Worm (Caenorhabditis elegans) whole organism, L1 larva: ENCODE measurements around the gene Y48C3A.18.

Experiments used
- C04F5.9 ChIP-seq: sonication (generic microtip); optimal IDR thresholded peaks from 2 replicates; lab custom pipeline; 2016; ENCODE audit warnings: missing genetic modification characterization, missing compliant biosample characterization
- C16A3.4 ChIP-seq: fragments of 150-350 bp; optimal IDR thresholded peaks from 2 replicates; lab custom pipeline; 2014; ENCODE audit warnings: missing biosample characterization, missing genetic modification characterization
- Y116A8C.19 ChIP-seq: sonication (generic microtip); optimal IDR thresholded peaks from 2 replicates; lab custom pipeline; 2016; ENCODE audit warnings: missing compliant biosample characterization, missing genetic modification characterization, borderline replicate concordance
- aha-1 ChIP-seq: fragments of 150-350 bp; optimal IDR thresholded peaks from 2 replicates; lab custom pipeline; 2014; ENCODE audit warnings: missing biosample characterization, missing genetic modification characterization
- alr-1 ChIP-seq: fragments of 200-800 bp; sonication (Bioruptor generic); optimal IDR thresholded peaks from 2 replicates; lab custom pipeline; 2018; ENCODE audit warnings: borderline replicate concordance, mild to moderate bottlenecking, missing genetic modification characterization, missing compliant biosample characterization
- aly-2 ChIP-seq: fragments of 150-350 bp; optimal IDR thresholded peaks from 2 replicates; lab custom pipeline; 2014; ENCODE audit warnings: missing biosample characterization, missing genetic modification characterization
- ama-1 ChIP-seq: fragments of 150-350 bp; optimal IDR thresholded peaks from 2 replicates; lab custom pipeline; 2014
- ceh-63 ChIP-seq: fragments of 200-800 bp; sonication (Bioruptor generic); optimal IDR thresholded peaks from 2 replicates; lab custom pipeline; 2018; ENCODE audit warnings: mild to moderate bottlenecking, missing genetic modification characterization, missing compliant biosample characterization
- ceh-8 ChIP-seq: fragments of 200-800 bp; sonication (Bioruptor generic); optimal IDR thresholded peaks from 2 replicates; lab custom pipeline; 2018; ENCODE audit warnings: mild to moderate bottlenecking, missing genetic modification characterization, moderate library complexity, missing compliant biosample characterization
- ceh-90 ChIP-seq: sonication (generic microtip); optimal IDR thresholded peaks from 2 replicates; lab custom pipeline; 2016; ENCODE audit warnings: missing genetic modification characterization, missing compliant biosample characterization
- dpl-1 ChIP-seq, 3 experiments: fragments of 150-350 bp in 2 of 3; sonication (generic microtip) in 1 of 3; optimal IDR thresholded peaks; 2 replicates each; lab custom pipeline; 2014 to 2017; ENCODE audit warnings: missing biosample characterization in 3 of 3, missing genetic modification characterization in 3 of 3, missing genetic modification reagents in 3 of 3
- efl-1 ChIP-seq, 4 experiments: fragments of 150-350 bp; optimal IDR thresholded peaks in 3 of 4; peaks in 1 of 4; 1 replicate in 1 of 4; 2 replicates in 3 of 4; lab custom pipeline; 2014; ENCODE audit warnings: missing biosample characterization in 2 of 4, missing genetic modification characterization in 2 of 4, missing genetic modification reagents in 2 of 4
- egl-13 ChIP-seq: sonication (generic microtip); optimal IDR thresholded peaks from 2 replicates; lab custom pipeline; 2016; ENCODE audit warnings: missing genotype, missing genetic modification reagents, missing genetic modification characterization, missing compliant biosample characterization
- elt-3 ChIP-seq, 6 experiments: fragments of 150-350 bp in 1 of 6; sonication (generic microtip); optimal IDR thresholded peaks; 2 replicates each; lab custom pipeline; 2017 to 2018; ENCODE audit warnings: missing biosample characterization in 6 of 6, missing genetic modification characterization in 6 of 6, inconsistent platforms in 1 of 6
- fkh-4 ChIP-seq: sonication (generic microtip); optimal IDR thresholded peaks from 2 replicates; lab custom pipeline; 2016; ENCODE audit warnings: missing compliant biosample characterization, missing genetic modification characterization, borderline replicate concordance
- fkh-8 ChIP-seq: sonication (generic microtip); optimal IDR thresholded peaks from 2 replicates; lab custom pipeline; 2016; ENCODE audit warnings: mild to moderate bottlenecking, missing genetic modification characterization, missing compliant biosample characterization
- grh-1 ChIP-seq: fragments of 200-800 bp; sonication (Bioruptor generic); IDR thresholded peaks from 2 replicates; pipeline ENCODE4 v1.3.6; 2022; ENCODE audit warnings: missing genetic modification reagents, missing genetic modification characterization, missing compliant biosample characterization
- hpl-2 ChIP-seq: fragments of 150-350 bp; optimal IDR thresholded peaks from 2 replicates; lab custom pipeline; 2014; ENCODE audit warnings: missing biosample characterization, missing genetic modification reagents, missing genetic modification characterization
- lin-13 ChIP-seq: fragments of 150-350 bp; optimal IDR thresholded peaks from 2 replicates; lab custom pipeline; 2014; ENCODE audit warnings: missing biosample characterization, missing genetic modification reagents, missing genetic modification characterization
- lin-15B ChIP-seq: fragments of 150-350 bp; sonication (generic microtip); optimal IDR thresholded peaks from 3 replicates; lab custom pipeline; 2014; ENCODE audit warnings: missing biosample characterization, missing genetic modification characterization
- lin-35 ChIP-seq, 2 experiments: fragments of 150-350 bp; optimal IDR thresholded peaks; 2 replicates each; lab custom pipeline; 2014; ENCODE audit warnings: missing biosample characterization in 2 of 2, missing genetic modification characterization in 2 of 2, missing genetic modification reagents in 2 of 2
- lin-39 ChIP-seq: fragments of 150-350 bp; optimal IDR thresholded peaks from 2 replicates; lab custom pipeline; 2014; ENCODE audit warnings: missing biosample characterization, missing genetic modification reagents, missing genetic modification characterization
- lir-3 ChIP-seq: sonication (generic microtip); optimal IDR thresholded peaks from 2 replicates; lab custom pipeline; 2016; ENCODE audit warnings: mild to moderate bottlenecking, missing genetic modification characterization, moderate library complexity, missing compliant biosample characterization; ENCODE audit not compliant: poor library complexity
- lsy-2 ChIP-seq, 2 experiments: fragments of 150-350 bp; optimal IDR thresholded peaks; 2 replicates each; lab custom pipeline; 2014; ENCODE audit warnings: missing biosample characterization in 2 of 2, missing genetic modification characterization in 2 of 2
- mab-9 ChIP-seq: fragments of 200-800 bp; sonication (Bioruptor generic); IDR thresholded peaks from 2 replicates; pipeline ENCODE4 v1.3.6; 2022; ENCODE audit warnings: missing genetic modification reagents, missing genetic modification characterization, missing compliant biosample characterization
- mdl-1 ChIP-seq, 2 experiments: fragments of 150-350 bp; optimal IDR thresholded peaks; 2 replicates each; lab custom pipeline; 2014 to 2017; ENCODE audit warnings: missing biosample characterization in 2 of 2, missing genetic modification characterization in 2 of 2, inconsistent platforms in 1 of 2
- nhr-11 ChIP-seq: fragments of 150-350 bp; optimal IDR thresholded peaks from 2 replicates; lab custom pipeline; 2014; ENCODE audit warnings: missing biosample characterization, missing genetic modification characterization
- nhr-20 ChIP-seq: sonication (generic microtip); optimal IDR thresholded peaks from 2 replicates; lab custom pipeline; 2016; ENCODE audit warnings: mild to moderate bottlenecking, missing genetic modification characterization, missing compliant biosample characterization
- nhr-28 ChIP-seq: fragments of 150-350 bp; optimal IDR thresholded peaks from 2 replicates; lab custom pipeline; 2014; ENCODE audit warnings: missing biosample characterization, missing genetic modification characterization
- nhr-76 ChIP-seq: sonication (generic microtip); optimal IDR thresholded peaks from 2 replicates; lab custom pipeline; 2017; ENCODE audit warnings: missing biosample characterization, missing genetic modification characterization
- nhr-77 ChIP-seq: fragments of 150-350 bp; optimal IDR thresholded peaks from 2 replicates; lab custom pipeline; 2014; ENCODE audit warnings: missing biosample characterization, missing genetic modification characterization
- nhr-84 ChIP-seq: sonication (generic microtip); optimal IDR thresholded peaks from 2 replicates; lab custom pipeline; 2017; ENCODE audit warnings: missing biosample characterization, missing genetic modification characterization
- nhr-85 ChIP-seq: sonication (generic microtip); peaks from one replicate; lab custom pipeline; 2016; ENCODE audit warnings: missing genetic modification characterization, inconsistent platforms, missing compliant biosample characterization
- nhr-90 ChIP-seq: sonication (generic microtip); optimal IDR thresholded peaks from 2 replicates; lab custom pipeline; 2016; ENCODE audit warnings: mild to moderate bottlenecking, missing genetic modification characterization, missing compliant biosample characterization; ENCODE audit not compliant: poor library complexity
- pax-3 ChIP-seq: fragments of 200-800 bp; sonication (Bioruptor generic); optimal IDR thresholded peaks from 2 replicates; lab custom pipeline; 2018; ENCODE audit warnings: mild to moderate bottlenecking, missing genetic modification characterization, moderate library complexity, missing compliant biosample characterization
- pqm-1 ChIP-seq: sonication (generic microtip); optimal IDR thresholded peaks from 3 replicates; lab custom pipeline; 2017; ENCODE audit warnings: missing biosample characterization, missing genetic modification characterization
- rnt-1 ChIP-seq: sonication (generic microtip); optimal IDR thresholded peaks from 2 replicates; lab custom pipeline; 2016; ENCODE audit warnings: mild to moderate bottlenecking, missing genetic modification characterization, moderate library complexity, missing compliant biosample characterization
- skn-1 ChIP-seq: fragments of 150-350 bp; optimal IDR thresholded peaks from 2 replicates; lab custom pipeline; 2014; ENCODE audit warnings: missing biosample characterization, missing genetic modification characterization
- snpc-4 ChIP-seq: fragments of 150-350 bp; optimal IDR thresholded peaks from 2 replicates; lab custom pipeline; 2014; ENCODE audit warnings: missing biosample characterization, missing genetic modification characterization
- snu-23 ChIP-seq: sonication (generic microtip); optimal IDR thresholded peaks from 2 replicates; lab custom pipeline; 2016; ENCODE audit warnings: missing genetic modification characterization, missing compliant biosample characterization
- sox-4 ChIP-seq: sonication (generic microtip); optimal IDR thresholded peaks from 2 replicates; lab custom pipeline; 2016; ENCODE audit warnings: missing genetic modification characterization, missing compliant biosample characterization
- swsn-7 ChIP-seq: sonication (generic microtip); optimal IDR thresholded peaks from 2 replicates; lab custom pipeline; 2016; ENCODE audit warnings: missing genetic modification characterization, missing compliant biosample characterization
- tbx-2 ChIP-seq: sonication (generic microtip); optimal IDR thresholded peaks from 2 replicates; lab custom pipeline; 2016; ENCODE audit warnings: missing genetic modification characterization, missing compliant biosample characterization
- unc-62 ChIP-seq: fragments of 150-350 bp; optimal IDR thresholded peaks from 2 replicates; lab custom pipeline; 2014; ENCODE audit warnings: missing biosample characterization, missing genetic modification reagents, missing genetic modification characterization
- unc-98 ChIP-seq: fragments of 200-800 bp; sonication (Bioruptor generic); IDR thresholded peaks from 2 replicates; pipeline ENCODE4 v1.3.6; 2022; ENCODE audit warnings: missing genetic modification characterization, missing compliant biosample characterization
- zip-4 ChIP-seq: fragments of 200-800 bp; sonication (Bioruptor generic); optimal IDR thresholded peaks from 2 replicates; lab custom pipeline; 2018; ENCODE audit warnings: mild to moderate bottlenecking, missing genetic modification characterization, moderate library complexity, missing compliant biosample characterization

Y48C3A.18 gene

ce11 chrII:13369231-13369630 is 43.2 kb upstream of the Y48C3A.18 start, which contains the start of gene Y48C3A.20 (continued):
- TF ChIP-seq nhr-90 (tag; lab: Kevin White, UChicago) (peak; percentile 74), nhr-11 (no peak), ama-1 (lab: Kevin White, UChicago) (no peak), lir-3 (tag; lab: Kevin White, UChicago) (no peak), lin-39 (tag; lab: Kevin White, UChicago) (peak; percentile 43), pqm-1 (no peak), lin-13 (GFP tag; lab: Kevin White, UChicago) (peak; percentile 46), nhr-20 (tag; lab: Kevin White, UChicago) (no peak), efl-1 (optimal IDR thresholded peaks at IDR 0.05; lab: Kevin White, UChicago) (peak; percentile 83 to 86), efl-1 (GFP tag; optimal IDR thresholded peaks at IDR 0.05 in 1 of 2; lab: Kevin White, UChicago) (peak; percentile 84 to 98), elt-3 (tag; optimal IDR thresholded peaks at IDR 0.05; lab: Kevin White, UChicago) (peak in 2 of 6 experiments; percentile 59 to 61), C16A3.4 (peak; percentile 66), mab-9 (GFP tag; lab: Robert Waterston, UW) (no peak), nhr-76 (no peak), snu-23 (GFP tag; lab: Kevin White, UChicago) (peak; percentile 90), lin-35 (GFP tag; optimal IDR thresholded peaks at IDR 0.05; lab: Kevin White, UChicago) (peak; percentile 85 to 86), alr-1 (tag; lab: Kevin White, UChicago) (no peak), C04F5.9 (peak; percentile 71), unc-98 (GFP tag; lab: Robert Waterston, UW) (no peak), aha-1 (tag; lab: Kevin White, UChicago) (no peak), lsy-2 (tag; optimal IDR thresholded peaks at IDR 0.05; lab: Kevin White, UChicago) (peak; percentile 83 to 85), sox-4 (tag; lab: Kevin White, UChicago) (peak; percentile 25), dpl-1 (GFP tag; optimal IDR thresholded peaks at IDR 0.05; lab: Kevin White, UChicago) (peak; percentile 79 to 84 (median 81)), Y116A8C.19 (tag; lab: Kevin White, UChicago) (no peak), ceh-63 (GFP tag; lab: Kevin White, UChicago) (no peak), fkh-4 (tag; lab: Kevin White, UChicago) (no peak), skn-1 (tag; lab: Kevin White, UChicago) (peak; percentile 77), aly-2 (no peak), grh-1 (GFP tag; lab: Robert Waterston, UW) (no peak; the same call in 1 of the 2 replicates), hpl-2 (peak; percentile 32), rnt-1 (tag; lab: Kevin White, UChicago) (no peak), tbx-2 (tag; lab: Kevin White, UChicago) (peak; percentile 79), nhr-84 (tag; lab: Kevin White, UChicago) (no peak), zip-4 (no peak), egl-13 (tag; lab: Kevin White, UChicago) (peak; percentile 62), fkh-8 (tag; lab: Kevin White, UChicago) (peak; percentile 64), ceh-90 (tag; lab: Kevin White, UChicago) (no peak), nhr-28 (tag; lab: Kevin White, UChicago) (no peak), nhr-77 (tag; lab: Kevin White, UChicago) (no peak), pax-3 (tag; lab: Kevin White, UChicago) (peak; percentile 51), lin-15B (tag; lab: Kevin White, UChicago) (peak; percentile 49), snpc-4 (tag; lab: Kevin White, UChicago) (peak; percentile 83), ceh-8 (no peak), unc-62 (no peak), mdl-1 (tag; optimal IDR thresholded peaks at IDR 0.05; lab: Kevin White, UChicago) (peak in 1 of 2 experiments; percentile 72), nhr-85 (tag; lab: Kevin White, UChicago) (peak; percentile 74), swsn-7 (tag; lab: Kevin White, UChicago) (no peak)
